Worm (Caenorhabditis elegans): Measurements from ENCODE around the gene F42A9.17.

F42A9.17 gene

DNA sequence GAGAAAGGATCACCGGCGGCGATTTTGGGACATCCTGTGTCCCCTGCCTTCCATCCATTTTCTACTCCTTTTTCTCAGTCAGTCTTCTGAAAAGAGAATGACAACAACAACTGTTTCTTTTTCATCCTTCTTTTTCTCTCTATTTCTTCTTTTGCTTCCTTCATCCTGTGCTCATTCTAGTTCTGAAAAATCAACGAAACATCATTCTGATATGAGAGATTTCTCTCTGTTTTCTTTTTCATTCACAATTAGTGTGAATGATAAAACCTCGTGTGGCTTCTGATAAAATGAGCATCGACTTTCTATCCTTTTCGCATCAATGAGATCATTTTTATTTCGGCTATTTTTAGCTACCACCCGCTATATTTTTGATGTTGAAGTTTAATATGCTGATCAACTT, 6.5 kb downstream of the F42A9.17 start (continued):
- TF ChIP-seq nhr-20 (tag; optimal IDR thresholded peaks at IDR 0.05) (peak; percentile 50), lin-39 (tag; optimal IDR thresholded peaks at IDR 0.05) (peak; percentile 44), ets-5 (GFP tag; IDR thresholded peaks at IDR 0.05) (no peak), irx-1 (tag; optimal IDR thresholded peaks at IDR 0.05) (no peak), Y116A8C.19 (tag; optimal IDR thresholded peaks at IDR 0.05; ENCODE audit: borderline replicate concordance) (no peak)

DNA sequence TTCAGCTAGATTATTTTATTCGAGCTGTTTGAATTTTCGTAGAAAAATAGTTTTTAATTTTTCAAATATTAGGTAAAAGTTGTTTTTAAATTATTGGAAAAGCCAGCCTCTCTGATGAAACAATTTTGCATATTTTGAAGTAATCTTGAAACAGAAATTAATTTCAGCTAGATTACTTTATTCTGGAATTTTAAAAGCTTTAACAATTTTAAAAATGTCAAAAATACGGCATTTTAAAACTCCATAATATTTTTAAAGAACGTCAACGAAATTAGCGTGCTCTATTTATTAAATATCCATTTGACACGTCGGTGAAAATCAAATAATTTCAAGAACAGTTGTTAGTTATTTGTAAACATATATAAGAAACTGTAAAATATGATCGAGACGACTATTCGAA, 8.9 kb downstream of the F42A9.17 start, which contains the start of gene Y59H11AR.10:
Y59H11AR.10 (plus strand) TSS at position 301 of the 400 bp plus-strand sequence.
- TF ChIP-seq unc-86 (tag; optimal IDR thresholded peaks at IDR 0.05): no peak
- no peak for TF ChIP-seq efl-1 (optimal IDR thresholded peaks at IDR 0.05)
- peak in 1 of 2 experiments; percentile 57 for TF ChIP-seq efl-1 (GFP tag; optimal IDR thresholded peaks at IDR 0.05 in 1 of 2)

DNA sequence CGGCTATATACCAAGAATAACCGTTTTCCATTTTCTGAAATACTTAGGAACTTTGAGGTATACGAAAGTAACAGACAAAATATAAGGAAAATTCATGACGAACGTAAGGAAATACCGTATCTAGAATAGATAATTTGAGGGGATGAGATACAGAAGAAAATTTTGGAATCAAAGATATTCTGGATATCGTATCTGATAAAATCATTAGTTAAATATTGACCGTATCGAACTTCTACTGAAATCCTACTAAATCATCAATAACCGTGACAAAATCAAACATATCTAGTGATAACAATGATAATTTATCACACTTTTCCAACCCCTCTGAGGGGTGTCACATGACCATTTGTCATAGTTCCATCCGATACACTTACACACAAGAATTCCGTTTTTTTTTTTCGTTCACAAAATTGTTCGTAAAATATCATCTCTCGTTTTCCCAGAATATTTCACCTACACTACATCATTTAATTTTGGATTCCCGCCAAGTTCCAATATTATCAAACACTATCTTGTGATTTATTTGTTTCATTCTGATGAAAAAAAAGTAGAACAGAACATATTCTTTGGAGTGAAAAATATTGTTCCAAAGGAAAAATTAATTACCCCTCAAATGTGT, 10.9 kb downstream of the F42A9.17 start, which contains the start of gene Y59H11AR.4:
Y59H11AR.4 (minus strand) TSS at position 51 of the 619 bp plus-strand sequence.
- peak in 1 of 6 experiments; percentile 74 for TF ChIP-seq elt-3 (tag; optimal IDR thresholded peaks at IDR 0.05)
- no peak for TF ChIP-seq nhr-84 (tag; optimal IDR thresholded peaks at IDR 0.05)
- TF ChIP-seq lin-13 (GFP tag; optimal IDR thresholded peaks at IDR 0.05): no peak
- peak; percentile 47 for TF ChIP-seq blmp-1 (tag; optimal IDR thresholded peaks at IDR 0.05)
- no peak for TF ChIP-seq hlh-4 (tag; optimal IDR thresholded peaks at IDR 0.05)
- no peak for TF ChIP-seq ets-5 (GFP tag; IDR thresholded peaks at IDR 0.05)
- peak; percentile 17 for TF ChIP-seq snu-23 (GFP tag; optimal IDR thresholded peaks at IDR 0.05)
- no peak for TF ChIP-seq C34B4.2 (tag; optimal IDR thresholded peaks at IDR 0.05)
- no peak for TF ChIP-seq ama-1 (optimal IDR thresholded peaks at IDR 0.05)
- no peak for TF ChIP-seq F16B12.6 (tag; optimal IDR thresholded peaks at IDR 0.05)
- no peak for TF ChIP-seq ceh-63 (GFP tag; optimal IDR thresholded peaks at IDR 0.05)
- TF ChIP-seq lin-35 (GFP tag; optimal IDR thresholded peaks at IDR 0.05): peak in 1 of 2 experiments; percentile 63
- TF ChIP-seq efl-1 (optimal IDR thresholded peaks at IDR 0.05): no peak
- peak; percentile 15 to 94 for TF ChIP-seq efl-1 (GFP tag; optimal IDR thresholded peaks at IDR 0.05 in 1 of 2)
- TF ChIP-seq dpl-1 (GFP tag; optimal IDR thresholded peaks at IDR 0.05): peak in 1 of 3 experiments; percentile 25

DNA sequence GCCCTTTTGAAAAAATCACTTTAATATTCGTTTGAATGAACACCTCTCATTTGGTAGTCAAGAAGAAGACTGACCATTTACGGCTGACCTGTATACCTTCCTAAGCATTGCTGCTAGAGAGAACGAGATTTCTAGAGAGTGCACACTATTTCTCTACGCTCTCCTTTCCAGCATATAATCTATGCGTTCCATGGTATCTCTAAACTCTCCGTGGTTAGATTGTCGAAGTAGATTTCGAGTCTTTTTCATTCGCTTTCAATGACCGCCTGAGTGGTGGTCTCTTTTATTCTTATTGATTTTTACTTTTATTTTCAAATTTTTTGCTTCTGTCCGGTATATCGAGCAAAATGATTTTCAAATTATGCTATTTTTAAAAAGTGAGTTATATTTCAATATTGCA, 14.2 kb downstream of the F42A9.17 start:
- no peak for TF ChIP-seq lin-15B (tag; optimal IDR thresholded peaks at IDR 0.05)
- no peak for TF ChIP-seq mab-9 (GFP tag; IDR thresholded peaks at IDR 0.05)
- TF ChIP-seq nhr-12 (tag; optimal IDR thresholded peaks at IDR 0.05): no peak
- no peak for TF ChIP-seq unc-30 (tag; optimal IDR thresholded peaks at IDR 0.05)
- TF ChIP-seq C34B4.2 (tag; optimal IDR thresholded peaks at IDR 0.05): no peak
- TF ChIP-seq fkh-8 (tag; optimal IDR thresholded peaks at IDR 0.05): no peak
- TF ChIP-seq C04F5.9 (tag; optimal IDR thresholded peaks at IDR 0.05): no peak
- TF ChIP-seq lin-14 (GFP tag; optimal IDR thresholded peaks at IDR 0.05): peak; percentile 62
- no peak for TF ChIP-seq skn-1 (tag; optimal IDR thresholded peaks at IDR 0.05)
- no peak for TF ChIP-seq nhr-237 (tag; optimal IDR thresholded peaks at IDR 0.05)
- no peak for TF ChIP-seq tlp-1 (tag; optimal IDR thresholded peaks at IDR 0.05)
- no peak for TF ChIP-seq tbx-2 (tag; optimal IDR thresholded peaks at IDR 0.05)
- peak; percentile 40 for TF ChIP-seq nhr-71 (tag; optimal IDR thresholded peaks at IDR 0.05)
- no peak for TF ChIP-seq ceh-90 (tag; optimal IDR thresholded peaks at IDR 0.05)
- no peak for TF ChIP-seq nhr-77 (tag; optimal IDR thresholded peaks at IDR 0.05)
- TF ChIP-seq snu-23 (GFP tag; optimal IDR thresholded peaks at IDR 0.05): peak; percentile 48
- TF ChIP-seq nhr-28 (tag; optimal IDR thresholded peaks at IDR 0.05): no peak
- TF ChIP-seq grh-1 (GFP tag; IDR thresholded peaks at IDR 0.05): no peak
- no peak for TF ChIP-seq ama-1 (optimal IDR thresholded peaks at IDR 0.05)
- TF ChIP-seq unc-86 (tag; optimal IDR thresholded peaks at IDR 0.05): no peak
- TF ChIP-seq unc-62 (GFP tag; optimal IDR thresholded peaks at IDR 0.05): no peak
- no peak for TF ChIP-seq F16B12.6 (tag; optimal IDR thresholded peaks at IDR 0.05)
- TF ChIP-seq sox-4 (tag; optimal IDR thresholded peaks at IDR 0.05): no peak
- TF ChIP-seq ceh-82 (tag; optimal IDR thresholded peaks at IDR 0.05): peak in 2 of 3 experiments; percentile 3 to 39
- TF ChIP-seq nhr-84 (tag; optimal IDR thresholded peaks at IDR 0.05): no peak
- TF ChIP-seq alr-1 (tag; optimal IDR thresholded peaks at IDR 0.05; ENCODE audit: borderline replicate concordance): no peak
- TF ChIP-seq nhr-90 (tag; optimal IDR thresholded peaks at IDR 0.05; ENCODE audit: poor library complexity): no peak
- no peak for TF ChIP-seq fos-1 (tag; optimal IDR thresholded peaks at IDR 0.05)
- no peak for TF ChIP-seq aly-2 (tag; optimal IDR thresholded peaks at IDR 0.05)
- TF ChIP-seq sup-37 (GFP tag; optimal IDR thresholded peaks at IDR 0.05): no peak
- TF ChIP-seq mdl-1 (tag; optimal IDR thresholded peaks at IDR 0.05): peak in 1 of 2 experiments; percentile 4
- no peak for TF ChIP-seq aha-1 (tag; optimal IDR thresholded peaks at IDR 0.05)
- peak; percentile 10 for TF ChIP-seq nhr-47 (tag; optimal IDR thresholded peaks at IDR 0.05)

Measured in whole organism, L1 larva.